Worm (Caenorhabditis elegans): Measurements from ENCODE around the gene hot-2.

Gene hot-2

DNA sequence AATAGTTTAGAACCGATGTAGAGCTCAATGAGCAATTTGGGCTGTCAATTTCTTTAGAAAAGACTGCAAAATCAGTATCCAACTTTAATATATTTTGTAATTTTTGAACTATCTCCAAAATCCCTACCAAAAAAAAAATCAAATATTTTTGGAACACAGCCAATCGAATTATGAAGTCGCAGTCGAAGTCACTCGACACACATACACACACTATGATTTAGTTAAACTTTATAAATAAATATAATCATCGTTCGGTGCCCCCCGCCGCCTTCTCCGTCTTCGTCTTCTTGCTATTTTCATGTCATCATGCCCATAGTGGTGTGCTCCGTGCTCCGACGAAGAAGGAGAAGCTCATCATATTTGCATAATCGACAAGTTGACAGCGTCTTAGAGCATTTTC lies 2.5 kb downstream of the hot-2 start:
- TF ChIP-seq unc-62 (GFP tag; optimal IDR thresholded peaks at IDR 0.05): no peak

DNA sequence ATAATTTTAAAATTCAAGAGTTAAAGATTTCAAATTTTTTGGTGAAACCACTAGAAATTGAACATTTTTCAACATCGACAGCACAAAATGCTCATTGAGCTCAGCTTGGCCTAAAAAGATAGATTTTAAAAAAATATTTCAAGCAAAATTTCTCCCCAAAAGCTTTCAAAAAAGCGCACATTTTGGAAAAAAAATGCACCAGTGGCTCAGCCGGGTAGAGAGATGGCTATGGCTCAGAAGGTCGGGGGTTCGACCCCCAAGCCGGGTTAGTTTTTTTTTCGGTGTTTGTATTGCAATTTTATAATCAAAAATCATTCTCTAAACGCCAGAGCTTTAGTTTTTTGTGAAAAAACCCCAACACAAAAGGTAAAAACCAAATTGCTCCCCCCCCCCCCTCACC lies 3.2 kb downstream of the hot-2 start:
- no peak for TF ChIP-seq unc-62 (GFP tag; optimal IDR thresholded peaks at IDR 0.05)

DNA sequence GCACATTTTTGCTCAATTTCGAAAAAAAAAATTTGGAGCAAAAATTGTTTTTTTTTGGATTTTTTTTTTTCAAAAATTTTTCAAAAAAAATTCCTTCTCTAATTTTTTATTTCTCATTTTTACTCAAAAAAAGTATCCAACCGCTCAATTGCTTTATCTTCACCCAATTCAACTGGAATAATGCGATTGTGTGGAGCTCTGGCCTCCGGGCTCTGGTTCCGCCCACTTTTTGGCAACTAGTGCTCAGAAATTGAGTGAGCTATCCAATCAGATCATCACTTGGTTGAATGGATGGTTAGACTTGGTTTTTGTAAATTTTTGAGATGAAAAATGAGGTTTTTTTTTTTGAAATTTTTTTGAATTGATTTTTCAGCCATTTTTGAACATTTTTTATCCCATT lies 4.3 kb downstream of the hot-2 start:
- TF ChIP-seq unc-62 (GFP tag; optimal IDR thresholded peaks at IDR 0.05): no peak

DNA sequence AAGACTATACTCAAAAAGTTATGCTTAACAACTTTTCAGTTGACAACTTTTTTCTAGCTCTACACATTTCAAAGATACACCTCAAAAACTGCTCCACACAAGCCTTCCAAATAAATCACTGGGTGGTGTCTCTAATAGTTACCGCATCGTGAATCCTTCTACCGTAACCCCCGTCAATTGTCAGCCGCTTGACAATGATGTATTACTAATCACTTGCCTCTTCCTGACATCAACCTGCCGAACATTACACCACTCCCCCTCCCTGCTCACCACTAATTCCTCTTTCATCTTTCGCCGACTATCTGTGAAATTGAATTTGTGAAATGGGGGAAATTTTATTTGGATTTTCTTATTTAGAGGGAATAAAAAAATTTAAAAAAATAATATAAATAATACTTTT lies 7.1 kb downstream of the hot-2 start:
- TF ChIP-seq unc-62 (GFP tag; optimal IDR thresholded peaks at IDR 0.05): no peak

DNA sequence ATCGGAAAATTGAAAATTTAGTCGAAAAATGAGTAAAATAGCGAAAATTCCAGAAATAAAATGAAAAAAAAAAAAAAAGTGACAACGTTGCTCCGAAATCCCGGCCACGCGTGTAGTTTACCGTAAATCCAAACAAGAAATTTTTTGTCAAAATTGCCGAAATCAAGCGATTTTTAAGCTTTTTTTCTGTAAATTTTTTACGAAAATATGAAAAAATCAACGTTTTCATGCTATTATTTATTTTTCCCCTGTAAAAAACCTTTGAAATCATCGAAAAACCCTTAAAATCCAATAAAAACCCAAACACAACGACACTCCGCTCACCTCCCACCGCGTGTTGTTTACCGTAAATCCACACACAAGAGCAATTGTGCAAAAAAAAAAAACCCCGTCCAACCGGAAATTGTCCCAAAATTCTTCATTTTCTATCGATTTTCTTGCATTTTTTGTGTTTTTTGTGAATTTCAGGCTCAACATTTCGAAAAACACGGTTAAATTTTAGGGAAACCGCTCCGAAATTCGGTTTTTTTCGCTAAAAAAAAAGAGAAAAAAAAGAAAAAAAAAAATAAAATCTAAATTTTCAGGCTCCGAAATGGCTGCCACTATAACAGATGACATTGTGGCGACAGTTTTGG lies 15.5 kb downstream of the hot-2 start, which contains the start of the genes Y39B6A.3 and pph-5:
Gene Y39B6A.3 (minus strand): TSS at position 51 of the 635 bp plus-strand sequence.
Gene pph-5 (plus strand): TSS at position 585 of the 635 bp plus-strand sequence.
- TF ChIP-seq unc-62 (GFP tag; optimal IDR thresholded peaks at IDR 0.05): no peak

DNA sequence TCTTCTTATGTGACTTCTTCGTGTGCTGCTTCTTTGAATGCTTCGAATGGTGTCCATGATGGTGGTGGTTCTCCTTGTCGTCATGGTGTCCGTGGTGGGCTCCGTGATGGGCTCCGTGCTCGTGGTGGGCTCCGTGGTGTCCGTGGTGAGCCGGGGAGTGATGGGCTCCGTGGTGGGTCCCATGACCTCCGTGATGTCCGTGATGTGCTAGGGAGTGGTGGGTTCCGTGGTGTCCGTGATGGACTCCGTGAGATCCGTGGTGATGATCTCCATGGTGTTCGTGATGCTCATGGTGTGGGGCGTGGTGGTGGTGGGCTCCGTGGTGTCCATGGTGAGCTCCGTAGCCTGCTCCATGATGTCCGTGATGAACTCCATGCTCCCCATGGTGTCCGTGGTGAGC lies 26.6 kb downstream of the hot-2 start:
- no peak for TF ChIP-seq unc-62 (GFP tag; optimal IDR thresholded peaks at IDR 0.05)

DNA sequence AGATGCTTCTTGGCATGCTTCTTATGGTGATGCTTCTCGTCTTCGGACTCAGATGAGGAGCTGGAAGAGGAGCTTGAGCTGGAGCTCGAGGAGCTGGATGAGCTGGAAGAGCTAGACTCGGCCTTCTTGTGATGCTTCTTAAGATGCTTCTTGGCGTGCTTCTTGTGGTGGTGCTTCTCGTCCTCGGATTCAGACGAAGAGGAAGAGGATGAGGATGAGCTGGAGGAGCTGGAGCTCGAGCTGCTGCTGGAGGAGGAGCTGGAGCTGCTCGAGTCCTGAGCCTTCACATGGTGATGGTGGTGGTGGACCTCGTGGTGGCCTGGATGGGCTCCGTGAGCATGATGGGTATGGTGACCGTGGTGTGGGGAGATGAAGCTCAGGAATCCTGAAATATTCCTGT lies 28.2 kb downstream of the hot-2 start:
- no peak for TF ChIP-seq unc-62 (GFP tag; optimal IDR thresholded peaks at IDR 0.05)

DNA sequence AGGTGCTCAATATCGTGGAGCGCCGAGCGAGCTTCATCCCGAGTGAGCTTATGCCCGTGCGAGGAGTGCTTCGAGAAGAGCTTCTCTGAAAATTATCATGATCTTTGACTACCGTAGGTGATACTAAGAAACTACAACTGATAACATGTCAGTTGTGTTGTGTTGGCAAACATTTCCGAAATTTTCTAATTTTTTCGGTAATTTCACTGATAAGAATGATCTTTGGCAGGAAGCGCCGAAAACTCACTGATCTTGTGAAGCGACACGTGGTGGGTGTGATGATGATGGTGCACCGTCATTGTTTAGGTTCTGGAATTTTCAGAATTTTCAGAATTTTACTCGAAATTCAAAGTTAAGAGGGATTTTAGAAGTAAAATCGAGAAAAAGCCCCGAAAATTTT lies 28.7 kb downstream of the hot-2 start, which contains the start of gene Y39B6A.1:
Gene Y39B6A.1 (minus strand): TSS at position 309 of the 400 bp plus-strand sequence.
- TF ChIP-seq unc-62 (GFP tag; optimal IDR thresholded peaks at IDR 0.05): no peak

DNA sequence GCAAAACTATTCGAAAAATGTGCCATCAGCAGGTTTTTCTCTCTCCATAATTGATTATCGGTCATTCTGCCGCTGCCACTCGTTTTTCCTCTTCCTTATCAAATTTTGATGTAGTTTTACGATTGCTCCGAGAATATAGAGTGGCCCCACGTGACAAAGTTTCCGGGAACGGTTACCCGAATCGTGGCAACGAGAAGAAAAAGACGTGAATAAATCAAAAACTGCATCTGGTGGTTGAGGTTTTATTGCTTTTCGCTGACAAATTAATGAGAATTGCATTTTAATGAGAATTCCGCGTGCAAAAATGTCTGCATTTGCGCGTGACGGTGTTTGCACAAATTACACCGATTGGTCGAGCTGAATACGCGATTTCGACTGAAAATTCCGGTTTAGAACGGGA lies 30.9 kb downstream of the hot-2 start:
- TF ChIP-seq unc-62 (GFP tag; optimal IDR thresholded peaks at IDR 0.05): no peak

DNA sequence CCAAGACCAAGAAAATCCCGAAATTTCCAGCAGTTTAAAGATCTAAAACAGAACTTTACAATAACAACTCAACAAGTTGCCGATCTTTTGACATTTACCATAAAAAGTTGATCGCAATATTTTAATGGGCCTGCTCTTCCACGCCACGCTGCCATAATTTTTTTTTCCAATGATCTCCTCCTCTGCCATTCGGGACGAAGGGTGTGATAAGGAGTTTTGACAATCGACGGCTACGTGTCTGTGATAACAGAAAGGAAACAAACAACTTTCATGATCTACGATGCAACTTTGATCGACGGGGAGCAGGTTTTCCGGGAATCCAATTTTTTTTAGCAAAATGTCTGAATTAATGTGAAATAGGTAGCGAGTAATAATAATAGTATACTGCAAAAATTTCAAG lies 32.4 kb downstream of the hot-2 start:
- TF ChIP-seq unc-62 (GFP tag; optimal IDR thresholded peaks at IDR 0.05): no peak

DNA sequence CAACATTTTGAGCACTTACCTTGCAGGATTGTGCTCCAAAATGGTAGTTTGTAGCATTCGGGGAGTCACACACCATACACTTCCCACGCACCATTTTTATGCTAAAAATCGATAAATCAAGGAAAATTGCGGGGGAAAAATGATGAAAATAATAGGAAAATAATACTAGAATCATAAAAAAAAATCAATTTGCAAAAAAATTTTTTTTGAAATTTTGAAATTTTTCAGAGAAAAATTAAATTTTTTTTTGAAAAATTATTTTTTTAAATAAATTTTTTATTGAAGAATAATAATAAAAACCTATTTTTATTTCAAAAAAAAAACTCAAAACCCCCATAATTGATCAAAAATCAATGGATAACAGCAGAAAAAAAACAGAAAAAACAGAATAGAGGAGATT lies 37.2 kb downstream of the hot-2 start, which contains the start of gene nhr-79:
Gene nhr-79 (minus strand): TSS at position 101 of the 400 bp plus-strand sequence.
- TF ChIP-seq unc-62 (GFP tag; optimal IDR thresholded peaks at IDR 0.05): no peak

DNA sequence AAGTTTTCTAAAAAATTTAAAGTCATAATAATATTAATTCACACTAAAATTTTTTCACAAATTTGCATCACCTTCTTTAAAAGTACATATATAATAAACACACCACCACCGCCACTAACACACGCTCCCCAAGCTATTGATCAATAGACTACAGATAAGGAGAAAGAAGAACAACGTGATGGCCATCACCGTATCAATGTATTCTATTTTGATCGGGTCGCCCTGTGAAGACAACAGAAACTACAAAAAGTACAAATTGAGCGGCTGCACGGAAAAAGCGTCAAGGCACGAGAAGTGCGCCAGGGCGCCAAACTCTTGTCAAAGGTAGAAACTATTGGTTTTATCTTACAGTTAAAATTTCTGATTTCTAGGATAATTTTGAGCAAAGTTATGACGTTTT lies 37.8 kb downstream of the hot-2 start:
- TF ChIP-seq unc-62 (GFP tag; optimal IDR thresholded peaks at IDR 0.05): no peak

DNA sequence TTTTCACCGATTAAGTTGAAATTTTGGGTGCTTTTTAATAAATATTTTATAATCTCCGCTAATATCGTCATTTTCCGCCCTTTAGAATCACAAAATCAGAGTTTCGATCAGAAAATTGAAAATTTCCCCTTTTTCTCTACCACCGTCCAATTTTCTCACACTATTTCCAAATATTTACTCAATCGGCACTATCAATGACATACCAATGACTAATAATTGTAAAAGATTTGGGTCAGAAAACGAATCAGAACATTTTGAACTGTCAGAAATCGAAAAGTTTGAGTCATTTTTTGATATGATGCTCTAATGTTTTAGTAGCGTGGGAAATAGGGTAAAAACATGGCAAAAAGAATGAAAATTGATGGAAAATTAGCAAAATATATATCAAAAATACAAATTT lies 42.5 kb downstream of the hot-2 start, which contains the start of gene srr-2:
Gene srr-2 (minus strand): TSS at position 73 of the 400 bp plus-strand sequence.
- no peak for TF ChIP-seq unc-62 (GFP tag; optimal IDR thresholded peaks at IDR 0.05)

DNA sequence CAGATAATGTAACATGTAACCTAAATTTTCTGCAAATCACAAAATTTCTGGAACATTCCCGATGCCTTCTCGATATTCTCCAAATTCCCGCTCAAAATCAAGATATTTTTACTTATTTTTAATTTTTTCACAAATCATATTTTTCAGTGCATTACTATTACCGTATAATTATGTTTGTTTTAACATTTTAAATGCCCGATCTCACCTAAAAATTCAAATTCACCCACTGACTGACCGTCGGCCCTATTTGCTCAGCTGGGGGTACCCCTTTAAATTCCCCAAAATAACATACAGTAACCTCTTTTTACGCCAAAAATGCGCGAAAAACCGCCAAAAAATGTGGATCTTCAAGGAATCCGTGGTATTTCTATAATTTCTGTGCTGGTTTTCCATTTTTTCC lies 43.1 kb downstream of the hot-2 start, which contains the start of gene oac-49:
Gene oac-49 (plus strand): TSS at position 301 of the 400 bp plus-strand sequence.
- TF ChIP-seq unc-62 (GFP tag; optimal IDR thresholded peaks at IDR 0.05): no peak

DNA sequence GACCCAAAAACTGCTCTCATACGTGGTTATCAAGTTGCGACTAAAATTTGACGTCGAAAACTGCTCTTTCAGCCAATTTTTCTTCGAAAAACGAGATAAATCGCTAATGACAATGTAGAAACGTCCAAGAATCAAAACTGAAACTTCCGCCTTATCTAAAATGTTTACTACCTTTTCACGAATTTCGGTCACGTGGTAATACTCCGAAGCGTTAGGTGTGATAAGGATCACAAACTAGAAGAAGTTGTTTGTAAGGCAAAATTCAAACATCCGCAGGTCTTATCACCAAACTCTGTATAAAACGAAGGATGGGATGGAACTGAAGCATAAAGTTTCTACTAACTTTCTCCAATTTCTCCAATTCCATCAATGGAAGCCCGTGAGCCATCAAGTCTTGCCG lies 55.9 kb downstream of the hot-2 start, which contains the start of gene sqst-3:
Gene sqst-3 (plus strand): TSS at position 370 of the 400 bp plus-strand sequence.
- no peak for TF ChIP-seq unc-62 (GFP tag; optimal IDR thresholded peaks at IDR 0.05)

DNA sequence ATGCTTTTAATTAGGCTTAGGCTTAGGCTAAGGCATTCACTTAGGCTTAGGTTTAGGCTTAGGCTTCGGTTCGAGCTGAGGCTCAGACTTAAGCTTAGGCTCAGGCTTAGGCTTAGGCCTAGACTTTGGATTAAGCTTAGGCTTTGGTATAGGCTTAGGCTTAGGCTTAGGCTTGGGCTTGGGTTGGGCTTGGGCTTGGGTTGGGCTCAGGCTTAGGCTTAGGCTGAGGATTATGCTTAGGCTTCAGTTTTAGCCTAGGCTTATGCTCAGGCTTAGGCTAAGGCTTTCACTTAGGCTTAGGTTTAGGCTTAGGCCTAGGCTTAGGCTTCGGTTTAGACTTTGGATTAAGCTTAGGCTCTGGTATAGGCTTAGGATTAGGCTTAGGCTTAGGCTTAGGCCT lies 56.6 kb downstream of the hot-2 start:
- no peak for TF ChIP-seq unc-62 (GFP tag; optimal IDR thresholded peaks at IDR 0.05)

DNA sequence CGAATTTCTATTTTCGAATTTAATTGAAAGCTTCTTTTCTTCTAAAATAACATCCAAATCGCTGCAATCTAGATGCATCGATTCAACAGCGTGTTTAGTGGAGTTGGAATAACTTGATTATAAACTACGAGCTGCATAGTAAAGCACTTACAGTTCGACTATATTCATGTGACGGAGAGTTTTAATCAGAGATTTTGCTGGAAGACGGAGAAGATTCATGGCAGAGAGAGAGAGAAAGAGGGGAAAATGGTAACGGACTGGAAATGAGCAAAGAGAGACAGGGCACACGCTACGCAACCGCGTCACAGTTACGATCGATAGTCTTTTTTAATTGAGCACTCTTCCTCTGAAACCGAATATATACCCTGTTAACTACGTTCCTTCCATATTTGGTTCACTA lies 58.9 kb downstream of the hot-2 start, which contains the start of gene fbxb-116:
Gene fbxb-116 (plus strand): TSS at position 301 of the 400 bp plus-strand sequence.
- no peak for TF ChIP-seq unc-62 (GFP tag; optimal IDR thresholded peaks at IDR 0.05)

All from whole organism, dauer.